Worm (Caenorhabditis elegans): ENCODE measurements around the gene C31H1.1.

The C31H1.1 gene

DNA sequence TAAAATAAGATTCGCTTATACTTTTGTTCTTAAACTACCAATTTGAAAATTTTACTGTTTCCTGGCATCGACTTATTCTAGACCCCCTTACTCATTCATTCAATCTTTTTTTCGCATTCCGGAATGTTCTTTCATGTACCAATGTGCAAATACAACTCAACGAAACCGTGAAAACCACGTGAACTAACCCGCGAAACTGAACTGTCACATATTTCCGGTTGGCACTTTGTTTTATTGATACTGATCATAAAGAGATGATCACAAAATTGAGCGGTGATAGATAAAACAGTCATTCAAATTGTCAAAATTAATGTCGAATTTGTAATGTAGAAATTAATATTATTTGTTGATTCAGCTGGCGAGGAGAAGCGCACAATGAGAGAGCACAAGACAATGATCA is 41.3 kb upstream of the C31H1.1 start:
- no peak for TF ChIP-seq flt-1 (GFP tag; IDR thresholded peaks at IDR 0.05)
- no peak for TF ChIP-seq pes-1 (GFP tag; IDR thresholded peaks at IDR 0.05)
- TF ChIP-seq sea-1 (GFP tag; conservative IDR thresholded peaks at IDR 0.05): no peak

DNA sequence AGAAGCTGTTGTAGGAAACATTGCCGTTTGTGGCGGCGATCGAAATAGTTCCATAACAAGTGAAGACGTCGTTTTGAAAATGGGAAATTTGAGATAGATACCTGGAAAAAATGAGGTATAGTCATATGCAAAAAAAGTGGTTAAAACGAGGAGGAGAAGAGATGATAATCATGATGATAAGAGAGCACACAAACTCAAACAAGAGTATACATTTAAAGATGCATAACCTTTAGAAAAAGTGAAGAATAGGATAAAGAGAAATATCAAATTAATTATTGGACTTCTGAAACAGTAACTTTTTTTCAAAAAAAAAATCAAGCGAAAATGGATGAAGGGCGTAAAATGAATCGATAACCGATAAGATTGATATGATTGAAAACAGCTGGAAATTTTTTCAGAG is 39.5 kb upstream of the C31H1.1 start, which contains the start of gene nhr-46:
nhr-46 (minus strand) TSS at position 101 of the 400 bp plus-strand sequence.
- no peak for TF ChIP-seq B0310.2 (tag; optimal IDR thresholded peaks at IDR 0.05)
- no peak for TF ChIP-seq hmbx-1 (tag; optimal IDR thresholded peaks at IDR 0.05)
- no peak for TF ChIP-seq flt-1 (GFP tag; IDR thresholded peaks at IDR 0.05)

DNA sequence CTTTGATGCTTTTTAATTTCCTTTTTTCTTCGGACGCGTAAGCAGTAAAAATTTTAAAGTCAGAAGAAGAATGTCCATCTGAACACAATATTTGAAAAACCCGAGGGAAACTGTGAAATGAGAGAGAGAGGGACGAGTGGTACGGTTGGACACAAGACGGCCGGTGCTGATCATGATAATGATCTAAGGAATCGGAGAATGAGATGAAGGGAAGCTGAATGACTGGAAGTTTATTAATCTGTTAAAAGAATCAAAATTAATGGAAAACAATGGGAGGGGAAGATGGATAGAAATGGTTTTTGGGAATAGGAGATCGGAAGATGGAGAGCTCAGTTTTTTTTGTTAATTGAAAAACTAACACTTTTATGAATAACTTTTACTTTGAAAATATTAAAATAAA is 38.6 kb upstream of the C31H1.1 start:
- TF ChIP-seq tbx-37 (GFP tag; conservative IDR thresholded peaks at IDR 0.05) (no peak), ets-7 (tag; optimal IDR thresholded peaks at IDR 0.05) (no peak), hmbx-1 (tag; optimal IDR thresholded peaks at IDR 0.05) (no peak), flt-1 (GFP tag; IDR thresholded peaks at IDR 0.05) (no peak), hnd-1 (tag; optimal IDR thresholded peaks at IDR 0.05) (no peak), aly-1 (tag; optimal IDR thresholded peaks at IDR 0.05) (no peak), sea-1 (GFP tag; conservative IDR thresholded peaks at IDR 0.05) (no peak), hmg-4 (GFP tag; optimal IDR thresholded peaks at IDR 0.05) (no peak), pes-1 (GFP tag; IDR thresholded peaks at IDR 0.05) (no peak), ama-1 (optimal IDR thresholded peaks at IDR 0.05) (no peak), B0310.2 (tag; optimal IDR thresholded peaks at IDR 0.05) (no peak), ceh-13 (GFP tag; optimal IDR thresholded peaks at IDR 0.05) (no peak), ceh-36 (tag; optimal IDR thresholded peaks at IDR 0.05) (no peak), tbx-11 (GFP tag; IDR thresholded peaks at IDR 0.05) (no peak), scrt-1 (GFP tag; IDR thresholded peaks at IDR 0.05) (no peak), tra-4 (tag; optimal IDR thresholded peaks at IDR 0.05) (no peak), F13C5.2 (tag; optimal IDR thresholded peaks at IDR 0.05) (no peak)

DNA sequence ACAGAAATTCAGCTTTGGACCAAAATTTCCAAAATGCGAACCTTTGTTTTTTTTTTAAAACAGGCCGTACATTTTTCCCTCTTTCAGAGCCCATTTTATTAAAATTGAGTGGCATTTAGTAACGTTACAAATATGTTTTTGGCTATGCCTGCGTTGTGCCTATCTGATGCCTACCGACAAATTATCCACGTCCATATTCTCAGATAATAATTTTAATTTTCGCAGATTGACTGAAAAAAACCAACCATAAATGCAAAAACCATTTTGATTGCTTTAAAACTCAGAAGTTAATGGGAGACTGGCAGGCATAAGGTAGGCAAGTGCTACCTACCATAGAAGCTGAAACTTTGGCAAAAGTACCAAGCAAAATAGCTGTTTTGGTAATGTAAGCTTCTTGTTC is 36.6 kb upstream of the C31H1.1 start:
- TF ChIP-seq F13C5.2 (tag; optimal IDR thresholded peaks at IDR 0.05): no peak
- TF ChIP-seq aly-1 (tag; optimal IDR thresholded peaks at IDR 0.05): no peak
- no peak for TF ChIP-seq flt-1 (GFP tag; IDR thresholded peaks at IDR 0.05)
- no peak for TF ChIP-seq ceh-13 (GFP tag; optimal IDR thresholded peaks at IDR 0.05)
- no peak for TF ChIP-seq tbx-37 (GFP tag; conservative IDR thresholded peaks at IDR 0.05)
- no peak for TF ChIP-seq sea-1 (GFP tag; conservative IDR thresholded peaks at IDR 0.05)
- TF ChIP-seq tra-4 (tag; optimal IDR thresholded peaks at IDR 0.05): no peak
- TF ChIP-seq ama-1 (optimal IDR thresholded peaks at IDR 0.05): no peak
- no peak for TF ChIP-seq tbx-11 (GFP tag; IDR thresholded peaks at IDR 0.05)
- no peak for TF ChIP-seq hmbx-1 (tag; optimal IDR thresholded peaks at IDR 0.05)
- no peak for TF ChIP-seq ets-7 (tag; optimal IDR thresholded peaks at IDR 0.05)
- no peak for TF ChIP-seq B0310.2 (tag; optimal IDR thresholded peaks at IDR 0.05)
- TF ChIP-seq hmg-4 (GFP tag; optimal IDR thresholded peaks at IDR 0.05): no peak
- TF ChIP-seq pes-1 (GFP tag; IDR thresholded peaks at IDR 0.05): no peak
- no peak for TF ChIP-seq ceh-36 (tag; optimal IDR thresholded peaks at IDR 0.05)

DNA sequence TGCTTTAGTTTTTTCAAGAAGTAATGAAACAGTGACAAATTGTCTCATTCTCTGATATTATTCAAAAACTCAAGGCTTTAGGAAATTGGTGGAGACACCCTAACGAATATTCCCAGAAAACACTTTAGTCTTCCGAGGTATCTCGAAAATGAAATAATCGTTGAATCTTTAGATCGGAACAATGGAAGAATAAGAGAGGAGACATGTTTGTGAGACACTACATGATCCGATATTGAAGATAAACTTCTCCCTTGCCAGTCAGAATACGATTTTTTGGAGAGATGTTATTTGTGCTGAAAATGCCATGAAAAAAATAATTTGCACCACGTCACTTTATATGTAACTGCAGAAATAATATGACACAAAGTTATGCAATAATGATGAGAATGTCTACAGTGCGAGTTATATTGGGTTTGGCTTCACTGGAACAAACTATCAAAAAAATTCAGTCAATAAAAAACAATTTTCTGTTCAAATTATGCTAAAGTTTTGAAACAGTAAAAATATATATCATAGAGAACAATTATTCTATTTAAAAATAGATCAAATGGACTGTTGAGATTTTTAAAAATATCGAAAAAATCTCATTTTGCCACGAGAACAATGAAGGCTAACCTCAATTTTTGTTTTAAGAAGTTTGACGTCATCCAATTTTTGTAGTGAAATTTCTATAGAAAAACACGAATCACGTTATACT is 35.9 kb upstream of the C31H1.1 start:
- no peak for TF ChIP-seq tbx-37 (GFP tag; conservative IDR thresholded peaks at IDR 0.05)
- no peak for TF ChIP-seq tra-4 (tag; optimal IDR thresholded peaks at IDR 0.05)
- TF ChIP-seq hmbx-1 (tag; optimal IDR thresholded peaks at IDR 0.05): no peak
- TF ChIP-seq ama-1 (optimal IDR thresholded peaks at IDR 0.05): no peak
- TF ChIP-seq scrt-1 (GFP tag; IDR thresholded peaks at IDR 0.05): no peak
- no peak for TF ChIP-seq tbx-11 (GFP tag; IDR thresholded peaks at IDR 0.05)
- TF ChIP-seq aly-1 (tag; optimal IDR thresholded peaks at IDR 0.05): no peak
- TF ChIP-seq ceh-13 (GFP tag; optimal IDR thresholded peaks at IDR 0.05): no peak
- TF ChIP-seq hmg-4 (GFP tag; optimal IDR thresholded peaks at IDR 0.05): no peak
- TF ChIP-seq hnd-1 (tag; optimal IDR thresholded peaks at IDR 0.05): no peak
- no peak for TF ChIP-seq ets-7 (tag; optimal IDR thresholded peaks at IDR 0.05)
- no peak for TF ChIP-seq F13C5.2 (tag; optimal IDR thresholded peaks at IDR 0.05)
- TF ChIP-seq B0310.2 (tag; optimal IDR thresholded peaks at IDR 0.05): no peak
- no peak for TF ChIP-seq pes-1 (GFP tag; IDR thresholded peaks at IDR 0.05)
- no peak for TF ChIP-seq flt-1 (GFP tag; IDR thresholded peaks at IDR 0.05)
- TF ChIP-seq sea-1 (GFP tag; conservative IDR thresholded peaks at IDR 0.05): no peak
- no peak for TF ChIP-seq ceh-36 (tag; optimal IDR thresholded peaks at IDR 0.05)

DNA sequence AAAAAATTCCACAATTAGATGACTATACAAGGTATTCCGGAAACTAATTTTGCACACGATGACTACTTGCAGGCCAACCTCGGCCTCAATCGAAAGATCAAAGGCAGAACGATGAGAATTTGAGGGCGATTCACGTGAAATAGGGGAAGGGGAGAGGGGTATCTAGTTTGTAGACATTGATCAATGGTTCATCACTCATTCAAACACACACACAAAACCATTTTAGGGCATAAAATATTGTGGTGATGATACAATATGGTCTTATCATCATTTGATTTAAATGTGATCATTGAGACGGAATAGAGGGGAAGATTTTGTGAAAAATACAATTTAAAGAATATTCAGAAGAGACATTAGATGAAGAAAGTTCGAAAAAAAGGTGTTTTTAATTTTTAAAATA is 34.5 kb upstream of the C31H1.1 start:
- TF ChIP-seq F13C5.2 (tag; optimal IDR thresholded peaks at IDR 0.05) (no peak), sea-1 (GFP tag; conservative IDR thresholded peaks at IDR 0.05) (no peak), hmg-4 (GFP tag; optimal IDR thresholded peaks at IDR 0.05) (no peak)

DNA sequence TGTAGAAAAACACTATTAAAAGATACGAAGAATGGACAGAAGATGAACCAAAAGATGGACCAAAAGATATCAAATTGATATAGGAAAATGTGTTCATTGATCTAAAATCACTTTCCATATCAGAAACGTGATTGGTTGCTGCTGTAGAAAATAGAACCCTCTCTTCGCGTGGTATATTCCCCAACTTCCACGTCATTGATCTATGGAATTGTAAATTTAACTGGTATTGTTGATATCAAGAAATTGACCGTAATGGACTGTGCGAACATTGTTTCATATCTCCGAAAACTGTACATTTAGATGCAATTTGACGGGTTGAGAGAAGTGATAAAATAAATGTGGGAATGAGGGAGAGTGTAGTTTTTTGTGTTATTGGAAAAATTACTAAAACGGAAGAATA is 32.9 kb upstream of the C31H1.1 start:
- TF ChIP-seq ceh-36 (tag; optimal IDR thresholded peaks at IDR 0.05) (no peak), hnd-1 (tag; optimal IDR thresholded peaks at IDR 0.05) (no peak), hmbx-1 (tag; optimal IDR thresholded peaks at IDR 0.05) (no peak), hmg-4 (GFP tag; optimal IDR thresholded peaks at IDR 0.05) (no peak), ama-1 (optimal IDR thresholded peaks at IDR 0.05) (no peak), flt-1 (GFP tag; IDR thresholded peaks at IDR 0.05) (no peak), ceh-13 (GFP tag; optimal IDR thresholded peaks at IDR 0.05) (no peak), B0310.2 (tag; optimal IDR thresholded peaks at IDR 0.05) (no peak), scrt-1 (GFP tag; IDR thresholded peaks at IDR 0.05) (no peak), ets-7 (tag; optimal IDR thresholded peaks at IDR 0.05) (no peak), tbx-11 (GFP tag; IDR thresholded peaks at IDR 0.05) (no peak), sea-1 (GFP tag; conservative IDR thresholded peaks at IDR 0.05) (no peak), tbx-37 (GFP tag; conservative IDR thresholded peaks at IDR 0.05) (no peak), pes-1 (GFP tag; IDR thresholded peaks at IDR 0.05) (no peak)

DNA sequence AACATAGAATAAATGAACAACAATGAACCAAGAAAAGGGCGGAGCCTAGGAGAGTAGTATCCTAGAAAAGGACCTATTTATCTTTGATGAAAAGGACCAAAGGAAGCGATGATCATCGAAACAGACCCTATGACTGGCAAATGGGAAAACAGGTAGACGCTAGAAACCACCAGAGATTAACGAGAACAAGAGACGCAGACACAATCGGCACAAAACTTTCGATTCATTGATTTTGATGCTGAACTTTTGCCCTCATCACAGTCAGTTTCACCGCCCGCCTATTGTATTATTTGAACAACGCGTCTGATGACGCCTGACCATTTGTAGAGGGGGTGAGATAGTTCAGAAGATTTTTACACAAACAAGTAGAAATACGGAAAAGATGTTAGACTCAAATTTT is 31.6 kb upstream of the C31H1.1 start:
- TF ChIP-seq pes-1 (GFP tag; IDR thresholded peaks at IDR 0.05): no peak
- no peak for TF ChIP-seq flt-1 (GFP tag; IDR thresholded peaks at IDR 0.05)
- no peak for TF ChIP-seq tbx-11 (GFP tag; IDR thresholded peaks at IDR 0.05)
- no peak for TF ChIP-seq tra-4 (tag; optimal IDR thresholded peaks at IDR 0.05)
- no peak for TF ChIP-seq F13C5.2 (tag; optimal IDR thresholded peaks at IDR 0.05)
- no peak for TF ChIP-seq hmbx-1 (tag; optimal IDR thresholded peaks at IDR 0.05)
- TF ChIP-seq aly-1 (tag; optimal IDR thresholded peaks at IDR 0.05): no peak
- TF ChIP-seq tbx-37 (GFP tag; conservative IDR thresholded peaks at IDR 0.05): no peak
- TF ChIP-seq hmg-4 (GFP tag; optimal IDR thresholded peaks at IDR 0.05): no peak
- no peak for TF ChIP-seq scrt-1 (GFP tag; IDR thresholded peaks at IDR 0.05)
- no peak for TF ChIP-seq hnd-1 (tag; optimal IDR thresholded peaks at IDR 0.05)
